Fruit fly (Drosophila melanogaster): ENCODE measurements around the gene ChAT.

Gene ChAT

dm6 chr3R:18741027-18741843 is 35.9 kb downstream of the ChAT start (continued):
- TF ChIP-seq Elba2 (GFP tag; optimal IDR thresholded peaks at IDR 0.05) (no peak), Sin3A (optimal IDR thresholded peaks at IDR 0.05) (no peak), bsh (GFP tag; optimal IDR thresholded peaks at IDR 0.05) (peak; percentile 84 to 98), pb (GFP tag; optimal IDR thresholded peaks at IDR 0.05) (peak; percentile 52), CG7372 (GFP tag; IDR thresholded peaks at IDR 0.05) (peak; percentile 98), repo (GFP tag; optimal IDR thresholded peaks at IDR 0.05) (peak; percentile 83), ato (GFP tag; IDR thresholded peaks at IDR 0.05; ENCODE audit: partially characterized antibody) (no peak), Rx (GFP tag; IDR thresholded peaks at IDR 0.05) (peak; percentile 90), HLH3B (GFP tag; IDR thresholded peaks at IDR 0.05) (peak; percentile 97), CG13894 (tag; optimal IDR thresholded peaks at IDR 0.05) (peak; percentile 97), CG17568 (GFP tag; optimal IDR thresholded peaks at IDR 0.05) (peak; percentile 93), D19A (tag; optimal IDR thresholded peaks at IDR 0.05) (peak; percentile 96), CG10267 (tag; optimal IDR thresholded peaks at IDR 0.05) (peak; percentile 92), lbe (GFP tag; optimal IDR thresholded peaks at IDR 0.05) (peak; percentile 97), Oaz (GFP tag; IDR thresholded peaks at IDR 0.05) (peak; percentile 93), CG6254 (GFP tag; optimal IDR thresholded peaks at IDR 0.05) (peak; percentile 93), Nf-YC (tag; optimal IDR thresholded peaks at IDR 0.05) (peak; percentile 79), CG17385 (GFP tag; optimal IDR thresholded peaks at IDR 0.05) (peak; percentile 97), CG2875 (GFP tag; optimal IDR thresholded peaks at IDR 0.05) (peak; percentile 90), h (optimal IDR thresholded peaks at IDR 0.05) (no peak), ham (GFP tag; IDR thresholded peaks at IDR 0.05) (peak; percentile 91), Gsc (GFP tag; IDR thresholded peaks at IDR 0.05) (peak; percentile 72), mld (GFP tag; IDR thresholded peaks at IDR 0.05; ENCODE audit: partially characterized antibody) (no peak), grn (GFP tag; optimal IDR thresholded peaks at IDR 0.05) (no peak), fd102C (GFP tag; optimal IDR thresholded peaks at IDR 0.05) (peak; percentile 11), H15 (GFP tag; IDR thresholded peaks at IDR 0.05) (peak; percentile 97), knrl (GFP tag; IDR thresholded peaks at IDR 0.05; ENCODE audit: partially characterized antibody) (no peak), Max (GFP tag; optimal IDR thresholded peaks at IDR 0.05) (peak; percentile 95), gcm (GFP tag; optimal IDR thresholded peaks at IDR 0.05) (peak; percentile 92), CG6765 (GFP tag; optimal IDR thresholded peaks at IDR 0.05) (peak; percentile 91), Bgb (GFP tag; IDR thresholded peaks at IDR 0.05; ENCODE audit: partially characterized antibody) (no peak), tio (GFP tag; optimal IDR thresholded peaks at IDR 0.05) (peak; percentile 94), Dek (tag; optimal IDR thresholded peaks at IDR 0.05) (peak; percentile 96), CG31224 (GFP tag; IDR thresholded peaks at IDR 0.05) (peak; percentile 96), exex (tag; optimal IDR thresholded peaks at IDR 0.05) (peak; percentile 81), emc (GFP tag; optimal IDR thresholded peaks at IDR 0.05) (peak; percentile 74), CrebB (tag; optimal IDR thresholded peaks at IDR 0.05) (peak; percentile 92), E2f2 (GFP tag; IDR thresholded peaks at IDR 0.05) (peak; percentile 81), cg (GFP tag; optimal IDR thresholded peaks at IDR 0.05) (peak; percentile 26), CG15479 (GFP tag; optimal IDR thresholded peaks at IDR 0.05) (no peak), CG30431 (GFP tag; optimal IDR thresholded peaks at IDR 0.05) (peak; percentile 92), crp (GFP tag; optimal IDR thresholded peaks at IDR 0.05) (peak in 1 of 2 experiments; percentile 62), psq (GFP tag; optimal IDR thresholded peaks at IDR 0.05) (peak; percentile 93), Eip74EF (GFP tag; optimal IDR thresholded peaks at IDR 0.05) (peak in 1 of 2 experiments; percentile 80), CG8359 (GFP tag; optimal IDR thresholded peaks at IDR 0.05; ENCODE audit: borderline replicate concordance) (peak; percentile 86), CG6654 (GFP tag; optimal IDR thresholded peaks at IDR 0.05) (peak; percentile 87), CG2120 (GFP tag; optimal IDR thresholded peaks at IDR 0.05) (peak; percentile 96), CG7839 (tag; optimal IDR thresholded peaks at IDR 0.05) (peak; percentile 98)

Measured in whole organism, embryonic.